Worm (Caenorhabditis elegans) whole organism, late embryonic: ENCODE results near the gene natc-1.
A peak's percentile ranks its signal among the peaks of the same experiment; 100 is the strongest.

Experiments used
- C08G9.2 ChIP-seq: sonication (generic microtip); optimal IDR thresholded peaks from 2 replicates; lab custom pipeline; 2016; ENCODE audit warnings: mild to moderate bottlenecking, missing genetic modification characterization, moderate library complexity, missing compliant biosample characterization
- C38D4.7 ChIP-seq: fragments of 200-800 bp; sonication (Bioruptor generic); optimal IDR thresholded peaks from 2 replicates; lab custom pipeline; 2018; ENCODE audit warnings: mild to moderate bottlenecking, missing genetic modification characterization, moderate library complexity, missing compliant biosample characterization
- K02D7.2 ChIP-seq: sonication (generic microtip); optimal IDR thresholded peaks from 2 replicates; lab custom pipeline; 2017; ENCODE audit warnings: mild to moderate bottlenecking, missing genetic modification characterization, missing compliant biosample characterization
- Y22D7AL.16 ChIP-seq: sonication (generic microtip); optimal IDR thresholded peaks from 2 replicates; lab custom pipeline; 2016; ENCODE audit warnings: missing genetic modification characterization, missing compliant biosample characterization
- ama-1 ChIP-seq: fragments of 150-350 bp; optimal IDR thresholded peaks from 2 replicates; lab custom pipeline; 2014
- ceh-18 ChIP-seq: sonication (generic microtip); optimal IDR thresholded peaks from 2 replicates; lab custom pipeline; 2016; ENCODE audit warnings: missing genetic modification characterization, missing compliant biosample characterization
- ceh-22 ChIP-seq: sonication (generic microtip); optimal IDR thresholded peaks from 2 replicates; lab custom pipeline; 2017; ENCODE audit warnings: missing biosample characterization, missing genetic modification characterization
- ceh-45 ChIP-seq: fragments of 200-800 bp; sonication (Bioruptor generic); IDR thresholded peaks from 2 replicates; pipeline ENCODE4 v1.3.6; 2022; ENCODE audit warnings: missing genetic modification reagents, missing genetic modification characterization, missing compliant biosample characterization
- ceh-48 ChIP-seq: sonication (generic microtip); optimal IDR thresholded peaks from 2 replicates; lab custom pipeline; 2016; ENCODE audit warnings: missing genetic modification characterization, inconsistent platforms, missing compliant biosample characterization
- ceh-6 ChIP-seq: fragments of 200-800 bp; sonication (Bioruptor generic); optimal IDR thresholded peaks from 2 replicates; lab custom pipeline; 2018; ENCODE audit warnings: mild to moderate bottlenecking, missing genetic modification characterization, missing compliant biosample characterization
- ceh-9 ChIP-seq: sonication (generic microtip); optimal IDR thresholded peaks from 2 replicates; lab custom pipeline; 2016; ENCODE audit warnings: mild to moderate bottlenecking, missing genetic modification characterization, inconsistent platforms, missing compliant biosample characterization
- dmd-4 ChIP-seq: sonication (generic microtip); optimal IDR thresholded peaks from 2 replicates; lab custom pipeline; 2016; ENCODE audit warnings: borderline replicate concordance, missing genetic modification characterization, missing compliant biosample characterization
- dve-1 ChIP-seq: sonication (generic microtip); optimal IDR thresholded peaks from 2 replicates; lab custom pipeline; 2017; ENCODE audit warnings: antibody characterized with exemption, mild to moderate bottlenecking, missing genetic modification characterization, missing compliant biosample characterization
- elt-4 ChIP-seq: sonication (generic microtip); optimal IDR thresholded peaks from 2 replicates; lab custom pipeline; 2016; ENCODE audit warnings: missing genetic modification characterization, missing compliant biosample characterization
- ets-4 ChIP-seq: sonication (generic microtip); optimal IDR thresholded peaks from 2 replicates; lab custom pipeline; 2016; ENCODE audit warnings: missing genetic modification characterization, missing compliant biosample characterization
- eyg-1 ChIP-seq: sonication (generic microtip); optimal IDR thresholded peaks from 2 replicates; lab custom pipeline; 2016; ENCODE audit warnings: missing genotype, missing genetic modification characterization, missing compliant biosample characterization
- fax-1 ChIP-seq: sonication (generic microtip); optimal IDR thresholded peaks from 2 replicates; lab custom pipeline; 2016; ENCODE audit warnings: missing genotype, missing genetic modification characterization, missing compliant biosample characterization
- fkh-6 ChIP-seq: sonication (generic microtip); optimal IDR thresholded peaks from 2 replicates; lab custom pipeline; 2016; ENCODE audit warnings: missing genetic modification characterization, missing compliant biosample characterization
- gmeb-2 ChIP-seq: sonication (generic microtip); optimal IDR thresholded peaks from 2 replicates; lab custom pipeline; 2016; ENCODE audit warnings: missing genetic modification characterization, inconsistent platforms, missing compliant biosample characterization
- hlh-30 ChIP-seq: sonication (generic microtip); optimal IDR thresholded peaks from 2 replicates; lab custom pipeline; 2017; ENCODE audit warnings: antibody characterized with exemption, missing genetic modification characterization, missing compliant biosample characterization; ENCODE audit not compliant: insufficient read depth
- hlh-8 ChIP-seq: sonication (generic microtip); optimal IDR thresholded peaks from 2 replicates; lab custom pipeline; 2016; ENCODE audit warnings: missing genotype, missing genetic modification characterization, missing compliant biosample characterization
- madf-2 ChIP-seq: sonication (generic microtip); optimal IDR thresholded peaks from 2 replicates; lab custom pipeline; 2017; ENCODE audit warnings: missing genetic modification characterization, missing compliant biosample characterization
- nfya-1 ChIP-seq: sonication (generic microtip); optimal IDR thresholded peaks from 2 replicates; lab custom pipeline; 2017; ENCODE audit warnings: missing genetic modification characterization, mild to moderate bottlenecking, missing compliant biosample characterization, antibody characterized with exemption, moderate library complexity
- nhr-11 ChIP-seq: fragments of 150-350 bp; optimal IDR thresholded peaks from 2 replicates; lab custom pipeline; 2014; ENCODE audit warnings: missing biosample characterization, missing genetic modification characterization
- pat-9 ChIP-seq: fragments of 200-800 bp; sonication (Bioruptor generic); optimal IDR thresholded peaks from 2 replicates; lab custom pipeline; 2018; ENCODE audit warnings: mild to moderate bottlenecking, missing genetic modification characterization, moderate library complexity, missing compliant biosample characterization
- pha-2 ChIP-seq: sonication (generic microtip); optimal IDR thresholded peaks from 2 replicates; lab custom pipeline; 2017; ENCODE audit warnings: mild to moderate bottlenecking, missing genetic modification characterization, missing compliant biosample characterization
- pqm-1 ChIP-seq: sonication (generic microtip); optimal IDR thresholded peaks from 2 replicates; lab custom pipeline; 2016; ENCODE audit warnings: missing genetic modification characterization, missing compliant biosample characterization
- pros-1 ChIP-seq: fragments of 150-350 bp; optimal IDR thresholded peaks from 2 replicates; lab custom pipeline; 2014; ENCODE audit warnings: missing biosample characterization, missing genetic modification reagents, missing genetic modification characterization
- rnt-1 ChIP-seq: sonication (generic microtip); optimal IDR thresholded peaks from 2 replicates; lab custom pipeline; 2016; ENCODE audit warnings: missing genetic modification characterization, missing compliant biosample characterization
- sox-2 ChIP-seq: fragments of 200-800 bp; sonication (Bioruptor generic); IDR thresholded peaks from 2 replicates; pipeline ENCODE4 v1.3.6; 2022; ENCODE audit warnings: missing genetic modification reagents, missing genetic modification characterization, missing compliant biosample characterization
- tbx-2 ChIP-seq: sonication (generic microtip); optimal IDR thresholded peaks from 2 replicates; lab custom pipeline; 2016; ENCODE audit warnings: missing genetic modification characterization, missing compliant biosample characterization
- ttx-3 ChIP-seq: sonication (generic microtip); optimal IDR thresholded peaks from 2 replicates; lab custom pipeline; 2016; ENCODE audit warnings: missing genetic modification reagents, missing genetic modification characterization, missing compliant biosample characterization
- unc-3 ChIP-seq, 2 experiments: fragments of 200-800 bp in 1 of 2; sonication (Bioruptor generic) in 1 of 2; sonication (generic microtip) in 1 of 2; conservative IDR thresholded peaks in 1 of 2; optimal IDR thresholded peaks in 1 of 2; 2 replicates each; pipeline versions ENCODE4 v1.3.6 to Lab custom; 2016 to 2022; ENCODE audit warnings: missing compliant biosample characterization in 2 of 2, missing genetic modification characterization in 2 of 2, missing genetic modification reagents in 1 of 2
- unc-55 ChIP-seq: sonication (generic microtip); optimal IDR thresholded peaks from 2 replicates; lab custom pipeline; 2017; ENCODE audit warnings: missing biosample characterization, missing genetic modification reagents, missing genetic modification characterization
- zip-5 ChIP-seq: sonication (generic microtip); optimal IDR thresholded peaks from 2 replicates; lab custom pipeline; 2016; ENCODE audit warnings: missing genetic modification characterization, missing compliant biosample characterization
- ztf-16 ChIP-seq: sonication (generic microtip); optimal IDR thresholded peaks from 2 replicates; lab custom pipeline; 2017; ENCODE audit warnings: missing genetic modification characterization, missing compliant biosample characterization

natc-1 gene

DNA sequence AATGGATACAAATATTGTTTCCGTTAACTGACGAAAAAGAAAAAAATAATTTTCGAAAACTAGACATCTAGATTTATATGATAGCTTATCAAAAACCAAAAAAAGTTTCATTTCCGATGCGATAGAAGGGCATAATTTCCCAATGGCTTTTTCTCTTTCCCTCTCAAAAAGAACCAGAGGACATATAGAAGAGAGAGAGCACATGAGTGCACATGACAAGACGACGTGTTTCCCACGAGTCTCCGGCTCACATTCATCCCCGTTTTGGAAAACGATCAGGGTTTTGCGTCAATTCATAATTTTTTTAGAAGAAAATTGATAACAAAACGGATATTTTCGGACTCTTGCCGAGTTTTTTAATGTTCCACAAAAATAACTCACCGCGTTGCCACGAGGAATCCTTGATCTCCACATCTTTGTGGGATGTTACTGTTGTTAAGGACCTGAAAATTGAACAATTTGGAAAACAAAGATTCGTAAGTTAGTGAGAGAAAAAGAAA is 17.8 kb upstream of the natc-1 start, which contains the start of gene lmd-3:
Gene lmd-3, minus strand, starts transcription at position 450 of the 500 bp plus-strand sequence.
- no peak for TF ChIP-seq nhr-11
- no peak for TF ChIP-seq ets-4 (tag; lab: Kevin White, UChicago)
- TF ChIP-seq ceh-6, result no peak
- no peak for TF ChIP-seq nfya-1
- no peak for TF ChIP-seq hlh-30
- no peak for TF ChIP-seq ceh-22
- no peak for TF ChIP-seq eyg-1 (tag; lab: Kevin White, UChicago)
- TF ChIP-seq ztf-16 (tag; lab: Kevin White, UChicago), result no peak

DNA sequence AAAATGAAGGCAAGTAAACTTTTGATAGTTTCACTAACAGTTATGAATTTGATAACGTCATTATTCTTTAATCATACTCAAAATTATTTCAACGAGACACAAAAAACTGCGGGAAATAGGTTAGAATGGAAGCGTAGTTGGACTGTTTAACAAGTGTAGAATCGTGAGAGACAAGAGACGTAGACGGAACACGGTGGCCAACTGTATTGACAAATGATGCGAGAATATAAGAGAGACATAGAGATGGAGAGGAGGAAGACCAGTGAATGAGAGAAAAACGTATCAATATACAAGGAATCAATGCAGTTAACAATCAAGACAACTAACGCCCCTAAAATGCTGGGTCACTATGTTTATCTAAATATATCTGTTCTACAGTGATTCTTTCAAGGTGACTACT is 16.5 kb upstream of the natc-1 start:
- no peak for TF ChIP-seq nhr-11
- TF ChIP-seq dve-1 (tag; lab: Kevin White, UChicago), result peak; percentile 34

DNA sequence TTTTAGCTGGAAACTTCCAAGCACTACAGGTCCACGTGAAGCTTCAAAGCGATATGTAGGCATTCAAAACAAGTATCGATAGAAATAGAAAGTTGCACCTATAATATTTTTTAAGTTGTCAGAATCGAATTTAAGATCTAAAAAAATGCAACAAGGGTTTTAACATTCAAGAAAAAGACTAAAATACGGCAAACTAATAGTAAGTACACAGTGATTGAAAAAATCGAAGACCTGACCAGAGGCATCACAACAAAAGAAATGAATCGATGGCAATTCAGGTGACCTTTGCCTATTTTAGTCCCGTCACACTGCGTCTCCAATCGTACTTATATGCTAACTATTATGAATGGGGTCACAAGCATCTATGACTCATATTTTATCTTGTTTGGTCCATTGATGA is 14.2 kb upstream of the natc-1 start, which contains the start of gene T23B12.5:
Gene T23B12.5, minus strand, starts transcription at position 101 of the 400 bp plus-strand sequence.
- no peak for TF ChIP-seq zip-5 (tag; lab: Kevin White, UChicago)
- no peak for TF ChIP-seq elt-4
- TF ChIP-seq ceh-6, result no peak
- TF ChIP-seq gmeb-2 (tag; lab: Kevin White, UChicago), result no peak
- no peak for TF ChIP-seq C38D4.7 (GFP tag; lab: Kevin White, UChicago)
- TF ChIP-seq rnt-1, result no peak
- no peak for TF ChIP-seq K02D7.2 (tag; lab: Kevin White, UChicago)
- no peak for TF ChIP-seq fax-1 (tag; lab: Kevin White, UChicago)
- no peak for TF ChIP-seq Y22D7AL.16 (tag; lab: Kevin White, UChicago)
- no peak for TF ChIP-seq tbx-2 (tag; lab: Kevin White, UChicago)
- no peak for TF ChIP-seq dmd-4 (tag; lab: Kevin White, UChicago)
- TF ChIP-seq unc-55 (GFP tag; lab: Kevin White, UChicago), result no peak
- no peak for TF ChIP-seq fkh-6
- no peak for TF ChIP-seq pqm-1 (tag; lab: Kevin White, UChicago)
- TF ChIP-seq pat-9 (tag; lab: Kevin White, UChicago), result no peak
- TF ChIP-seq nfya-1, result no peak
- no peak for TF ChIP-seq ceh-45
- TF ChIP-seq unc-3 (GFP tag; conservative IDR thresholded peaks at IDR 0.05; lab: Robert Waterston, UW), result no peak
- TF ChIP-seq unc-3 (tag; optimal IDR thresholded peaks at IDR 0.05; lab: Kevin White, UChicago), result no peak
- no peak for TF ChIP-seq sox-2
- no peak for TF ChIP-seq hlh-8 (tag; lab: Kevin White, UChicago)

DNA sequence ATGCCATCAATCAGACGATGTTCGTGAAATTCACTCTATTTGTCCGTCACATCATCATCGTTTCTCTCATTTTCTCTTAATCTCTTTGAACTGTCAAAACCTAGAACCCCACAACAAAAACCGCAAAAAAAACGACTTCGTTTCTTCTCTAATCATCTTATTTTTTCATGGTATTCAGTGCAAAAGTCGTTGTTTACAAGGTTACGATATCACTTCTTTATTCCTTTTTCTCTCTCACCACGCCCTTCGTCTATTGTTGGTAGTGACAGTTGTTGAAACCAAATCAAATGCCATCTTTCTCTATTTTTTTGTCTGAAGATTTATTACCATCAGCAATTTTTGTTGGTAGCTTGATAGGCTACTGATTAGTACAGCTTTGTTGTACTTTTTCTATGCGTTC is 12.9 kb upstream of the natc-1 start:
- TF ChIP-seq ceh-45, result no peak

DNA sequence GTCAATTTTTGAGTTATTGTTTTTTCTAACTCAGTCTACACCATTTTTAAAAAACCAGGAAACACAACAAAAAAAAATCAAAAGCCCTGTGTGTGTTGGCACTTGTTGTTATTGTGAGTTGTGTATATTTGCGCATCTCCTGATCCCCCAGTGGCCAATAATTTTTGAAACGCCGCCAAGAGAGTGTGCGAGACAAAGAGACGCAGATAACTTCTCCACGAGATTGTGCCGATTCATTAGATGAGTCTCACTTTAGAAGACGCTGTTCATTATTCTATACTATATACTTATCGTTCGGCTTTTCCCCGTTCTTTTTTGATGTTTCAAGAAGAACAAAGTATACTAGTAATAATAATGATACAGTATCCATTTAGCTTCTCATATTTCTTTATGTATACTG is 11.5 kb upstream of the natc-1 start:
- TF ChIP-seq ceh-48 (tag; lab: Kevin White, UChicago), result no peak
- TF ChIP-seq dve-1 (tag; lab: Kevin White, UChicago), result no peak

DNA sequence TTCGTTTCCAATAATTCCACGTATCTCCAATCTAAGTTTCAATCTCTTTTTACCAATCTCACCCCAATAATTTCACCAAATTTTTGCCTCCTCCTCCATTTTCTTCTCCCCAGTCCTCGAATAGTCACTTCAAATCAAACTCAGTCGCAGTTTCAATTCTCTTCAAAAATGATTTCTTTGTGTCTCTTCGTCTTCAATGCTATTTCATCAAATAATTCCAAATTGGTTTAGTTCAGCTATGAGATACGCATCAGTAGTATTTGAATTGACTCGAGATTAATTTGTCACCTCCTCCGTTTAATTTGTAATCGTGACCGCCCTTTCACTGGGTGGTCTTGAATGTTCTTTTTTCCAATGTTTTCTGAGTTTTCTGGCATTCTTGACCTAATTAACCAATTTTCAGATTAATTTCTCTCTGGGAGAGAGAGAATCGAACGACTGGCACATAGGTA is 7.1 kb upstream of the natc-1 start, which contains the start of gene T23B12.11:
Gene T23B12.11, plus strand, starts transcription at position 402 of the 452 bp plus-strand sequence.
- TF ChIP-seq madf-2, result no peak
- TF ChIP-seq tbx-2 (tag; lab: Kevin White, UChicago), result no peak
- no peak for TF ChIP-seq ttx-3 (tag; lab: Kevin White, UChicago)
- no peak for TF ChIP-seq pqm-1 (tag; lab: Kevin White, UChicago)
- no peak for TF ChIP-seq ceh-18 (tag; lab: Kevin White, UChicago)
- no peak for TF ChIP-seq K02D7.2 (tag; lab: Kevin White, UChicago)
- TF ChIP-seq ama-1, result no peak
- no peak for TF ChIP-seq ceh-22
- TF ChIP-seq pros-1 (tag; lab: Kevin White, UChicago), result no peak
- no peak for TF ChIP-seq zip-5 (tag; lab: Kevin White, UChicago)
- no peak for TF ChIP-seq C08G9.2
- no peak for TF ChIP-seq pat-9 (tag; lab: Kevin White, UChicago)
- TF ChIP-seq pha-2 (tag; lab: Kevin White, UChicago), result no peak
- no peak for TF ChIP-seq ceh-9
- TF ChIP-seq ets-4 (tag; lab: Kevin White, UChicago), result no peak
- TF ChIP-seq fkh-6, result no peak
- no peak for TF ChIP-seq ztf-16 (tag; lab: Kevin White, UChicago)
- no peak for TF ChIP-seq unc-55 (GFP tag; lab: Kevin White, UChicago)
